Worm (Caenorhabditis elegans) whole organism, late embryonic: ENCODE results near the gene F59G1.4.
"Not testable (repeated sequence)": the region's sequence is repeated elsewhere in the genome, so short reads cannot be mapped to it uniquely, and the experiment has no call there.

Experiments used
- C38D4.7 ChIP-seq: fragments of 200-800 bp; sonication (Bioruptor generic); optimal IDR thresholded peaks from 2 replicates; lab custom pipeline; 2018; ENCODE audit warnings: mild to moderate bottlenecking, missing genetic modification characterization, moderate library complexity, missing compliant biosample characterization
- ceh-2 ChIP-seq: sonication (generic microtip); optimal IDR thresholded peaks from 2 replicates; lab custom pipeline; 2016; ENCODE audit warnings: missing genotype, missing genetic modification characterization, missing compliant biosample characterization
- madf-2 ChIP-seq: sonication (generic microtip); optimal IDR thresholded peaks from 2 replicates; lab custom pipeline; 2017; ENCODE audit warnings: missing genetic modification characterization, missing compliant biosample characterization
- odd-2 ChIP-seq: sonication (generic microtip); optimal IDR thresholded peaks from 2 replicates; lab custom pipeline; 2017; ENCODE audit warnings: antibody characterized with exemption, mild to moderate bottlenecking, missing genetic modification characterization, missing compliant biosample characterization

DNA sequence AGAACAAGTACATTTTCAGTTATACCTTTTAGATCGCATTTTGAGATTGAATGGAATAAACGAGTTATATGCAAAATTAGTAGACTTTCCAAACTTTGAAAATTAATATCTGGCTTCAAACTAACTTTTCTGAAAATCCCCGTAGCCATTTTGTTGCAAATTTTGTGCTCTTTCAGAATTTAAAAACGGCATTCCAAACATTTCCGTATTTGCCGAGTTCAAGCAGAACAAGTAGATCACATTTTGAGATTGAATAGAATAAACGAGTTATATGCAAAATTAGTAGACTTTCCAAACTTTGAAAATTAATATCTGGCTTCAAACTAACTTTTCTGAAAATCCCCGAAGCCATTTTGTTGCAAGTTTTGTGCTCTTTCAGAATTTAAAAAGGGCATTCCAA lies 19.5 kb upstream of the F59G1.4 start, which contains the start of gene F55C12.2:
- not testable (repeated sequence) for TF ChIP-seq C38D4.7 (GFP tag; lab: Kevin White, UChicago); odd-2; ceh-2 (tag; lab: Kevin White, UChicago); madf-2 (tag; lab: Kevin White, UChicago)
